Worm (Caenorhabditis elegans) whole organism, late embryonic: ENCODE measurements around the gene ist-1.

ENCODE experiments used
- C38D4.7 ChIP-seq: fragments of 200-800 bp; sonication (Bioruptor generic); optimal IDR thresholded peaks from 2 replicates; lab custom pipeline; 2018; ENCODE audit warnings: mild to moderate bottlenecking, missing genetic modification characterization, moderate library complexity, missing compliant biosample characterization
- F13H6.1 ChIP-seq: sonication (generic microtip); optimal IDR thresholded peaks from 2 replicates; lab custom pipeline; 2016; ENCODE audit warnings: missing genetic modification characterization, missing compliant biosample characterization
- K02D7.2 ChIP-seq: sonication (generic microtip); optimal IDR thresholded peaks from 2 replicates; lab custom pipeline; 2017; ENCODE audit warnings: mild to moderate bottlenecking, missing genetic modification characterization, missing compliant biosample characterization
- K09A11.1 ChIP-seq: sonication (generic microtip); optimal IDR thresholded peaks from 2 replicates; lab custom pipeline; 2017; ENCODE audit warnings: antibody characterized with exemption, mild to moderate bottlenecking, missing genetic modification characterization, missing compliant biosample characterization; ENCODE audit not compliant: insufficient read depth
- Y22D7AL.16 ChIP-seq: sonication (generic microtip); optimal IDR thresholded peaks from 2 replicates; lab custom pipeline; 2016; ENCODE audit warnings: missing genetic modification characterization, missing compliant biosample characterization
- ahr-1 ChIP-seq: sonication (generic microtip); optimal IDR thresholded peaks from 2 replicates; lab custom pipeline; 2016; ENCODE audit warnings: missing genetic modification characterization, missing compliant biosample characterization
- ama-1 ChIP-seq: fragments of 150-350 bp; optimal IDR thresholded peaks from 2 replicates; lab custom pipeline; 2014
- ceh-14 ChIP-seq: sonication (generic microtip); optimal IDR thresholded peaks from 2 replicates; lab custom pipeline; 2016; ENCODE audit warnings: missing genotype, missing genetic modification characterization, missing compliant biosample characterization
- ceh-18 ChIP-seq: sonication (generic microtip); optimal IDR thresholded peaks from 2 replicates; lab custom pipeline; 2016; ENCODE audit warnings: missing genetic modification characterization, missing compliant biosample characterization
- ceh-19 ChIP-seq: fragments of 200-800 bp; sonication (Bioruptor generic); optimal IDR thresholded peaks from 2 replicates; lab custom pipeline; 2018; ENCODE audit warnings: mild to moderate bottlenecking, missing genetic modification characterization, missing compliant biosample characterization
- ceh-30 ChIP-seq: fragments of 150-350 bp; optimal IDR thresholded peaks from 2 replicates; lab custom pipeline; 2014; ENCODE audit warnings: missing biosample characterization, missing genetic modification characterization
- ceh-31 ChIP-seq: sonication (generic microtip); optimal IDR thresholded peaks from 2 replicates; lab custom pipeline; 2016; ENCODE audit warnings: missing genetic modification characterization, missing compliant biosample characterization
- ceh-34 ChIP-seq: sonication (generic microtip); optimal IDR thresholded peaks from 2 replicates; lab custom pipeline; 2016; ENCODE audit warnings: mild to moderate bottlenecking, missing genetic modification characterization, missing compliant biosample characterization
- ceh-45 ChIP-seq: fragments of 200-800 bp; sonication (Bioruptor generic); IDR thresholded peaks from 2 replicates; pipeline ENCODE4 v1.3.6; 2022; ENCODE audit warnings: missing genetic modification reagents, missing genetic modification characterization, missing compliant biosample characterization
- che-1 ChIP-seq: sonication (generic microtip); optimal IDR thresholded peaks from 2 replicates; lab custom pipeline; 2016; ENCODE audit warnings: mild to moderate bottlenecking, missing genetic modification characterization, missing compliant biosample characterization
- dmd-4 ChIP-seq: sonication (generic microtip); optimal IDR thresholded peaks from 2 replicates; lab custom pipeline; 2016; ENCODE audit warnings: borderline replicate concordance, missing genetic modification characterization, missing compliant biosample characterization
- dve-1 ChIP-seq: sonication (generic microtip); optimal IDR thresholded peaks from 2 replicates; lab custom pipeline; 2017; ENCODE audit warnings: antibody characterized with exemption, mild to moderate bottlenecking, missing genetic modification characterization, missing compliant biosample characterization
- elt-2 ChIP-seq: sonication (generic microtip); optimal IDR thresholded peaks from 2 replicates; lab custom pipeline; 2016; ENCODE audit warnings: missing genetic modification reagents, missing genetic modification characterization, missing compliant biosample characterization
- ets-4 ChIP-seq: sonication (generic microtip); optimal IDR thresholded peaks from 2 replicates; lab custom pipeline; 2016; ENCODE audit warnings: missing genetic modification characterization, missing compliant biosample characterization
- fax-1 ChIP-seq: sonication (generic microtip); optimal IDR thresholded peaks from 2 replicates; lab custom pipeline; 2016; ENCODE audit warnings: missing genotype, missing genetic modification characterization, missing compliant biosample characterization
- gmeb-2 ChIP-seq: sonication (generic microtip); optimal IDR thresholded peaks from 2 replicates; lab custom pipeline; 2016; ENCODE audit warnings: missing genetic modification characterization, inconsistent platforms, missing compliant biosample characterization
- hlh-13 ChIP-seq: fragments of 200-800 bp; sonication (Bioruptor generic); optimal IDR thresholded peaks from 2 replicates; lab custom pipeline; 2018; ENCODE audit warnings: mild to moderate bottlenecking, missing genetic modification characterization, missing compliant biosample characterization
- hlh-30 ChIP-seq: sonication (generic microtip); optimal IDR thresholded peaks from 2 replicates; lab custom pipeline; 2017; ENCODE audit warnings: antibody characterized with exemption, missing genetic modification characterization, missing compliant biosample characterization; ENCODE audit not compliant: insufficient read depth
- nfya-1 ChIP-seq: sonication (generic microtip); optimal IDR thresholded peaks from 2 replicates; lab custom pipeline; 2017; ENCODE audit warnings: missing genetic modification characterization, mild to moderate bottlenecking, missing compliant biosample characterization, antibody characterized with exemption, moderate library complexity
- nhr-232 ChIP-seq: sonication (generic microtip); optimal IDR thresholded peaks from 2 replicates; lab custom pipeline; 2016; ENCODE audit warnings: missing genetic modification characterization, missing compliant biosample characterization
- npax-4 ChIP-seq: sonication (generic microtip); optimal IDR thresholded peaks from 2 replicates; lab custom pipeline; 2016; ENCODE audit warnings: missing genetic modification characterization, missing compliant biosample characterization
- odd-2 ChIP-seq: sonication (generic microtip); optimal IDR thresholded peaks from 2 replicates; lab custom pipeline; 2017; ENCODE audit warnings: antibody characterized with exemption, mild to moderate bottlenecking, missing genetic modification characterization, missing compliant biosample characterization
- pat-9 ChIP-seq: fragments of 200-800 bp; sonication (Bioruptor generic); optimal IDR thresholded peaks from 2 replicates; lab custom pipeline; 2018; ENCODE audit warnings: mild to moderate bottlenecking, missing genetic modification characterization, moderate library complexity, missing compliant biosample characterization
- pha-2 ChIP-seq: sonication (generic microtip); optimal IDR thresholded peaks from 2 replicates; lab custom pipeline; 2017; ENCODE audit warnings: mild to moderate bottlenecking, missing genetic modification characterization, missing compliant biosample characterization
- pha-4 ChIP-seq: fragments of 150-350 bp; optimal IDR thresholded peaks from 2 replicates; lab custom pipeline; 2018; ENCODE audit warnings: missing biosample characterization, missing genetic modification reagents, missing genetic modification characterization
- pqm-1 ChIP-seq: sonication (generic microtip); optimal IDR thresholded peaks from 2 replicates; lab custom pipeline; 2016; ENCODE audit warnings: missing genetic modification characterization, missing compliant biosample characterization
- pros-1 ChIP-seq: fragments of 150-350 bp; optimal IDR thresholded peaks from 2 replicates; lab custom pipeline; 2014; ENCODE audit warnings: missing biosample characterization, missing genetic modification reagents, missing genetic modification characterization
- rnt-1 ChIP-seq: sonication (generic microtip); optimal IDR thresholded peaks from 2 replicates; lab custom pipeline; 2016; ENCODE audit warnings: missing genetic modification characterization, missing compliant biosample characterization
- sox-4 ChIP-seq: sonication (generic microtip); optimal IDR thresholded peaks from 2 replicates; lab custom pipeline; 2017; ENCODE audit warnings: mild to moderate bottlenecking, missing genetic modification characterization, inconsistent platforms, missing compliant biosample characterization
- unc-3 ChIP-seq, 2 experiments: fragments of 200-800 bp in 1 of 2; sonication (Bioruptor generic) in 1 of 2; sonication (generic microtip) in 1 of 2; conservative IDR thresholded peaks in 1 of 2; optimal IDR thresholded peaks in 1 of 2; 2 replicates each; pipeline versions ENCODE4 v1.3.6 to Lab custom; 2016 to 2022; ENCODE audit warnings: missing compliant biosample characterization in 2 of 2, missing genetic modification characterization in 2 of 2, missing genetic modification reagents in 1 of 2
- unc-42 ChIP-seq: sonication (generic microtip); optimal IDR thresholded peaks from 2 replicates; lab custom pipeline; 2016; ENCODE audit warnings: missing genotype, missing genetic modification characterization, missing compliant biosample characterization
- unc-55 ChIP-seq: sonication (generic microtip); optimal IDR thresholded peaks from 2 replicates; lab custom pipeline; 2017; ENCODE audit warnings: missing biosample characterization, missing genetic modification reagents, missing genetic modification characterization
- ztf-16 ChIP-seq: sonication (generic microtip); optimal IDR thresholded peaks from 2 replicates; lab custom pipeline; 2017; ENCODE audit warnings: missing genetic modification characterization, missing compliant biosample characterization

The ist-1 gene

DNA sequence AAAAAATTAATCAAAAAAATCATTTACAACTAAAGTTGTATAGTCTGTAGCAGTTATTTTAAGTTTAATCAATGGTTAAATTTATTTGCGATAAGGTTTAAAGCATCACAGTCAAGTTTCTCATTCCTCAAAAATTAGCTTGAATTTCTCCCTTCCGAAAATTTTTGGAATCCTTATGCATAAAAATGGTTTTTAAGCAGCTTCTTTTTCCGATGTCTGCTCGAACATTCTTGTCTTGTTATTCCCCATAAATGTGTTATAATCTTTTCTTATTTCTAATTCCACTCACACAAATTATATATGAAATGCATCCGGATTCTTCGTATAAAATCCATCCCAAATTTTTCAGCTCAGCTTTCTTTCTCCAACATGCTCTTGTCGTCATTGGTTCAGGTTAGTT is 25.0 kb upstream of the ist-1 start, which contains the start of gene C36B7.3:
TSS of gene C36B7.3 (plus strand) at position 301 of the 400 bp plus-strand sequence.
- TF ChIP-seq ets-4 (tag; lab: Kevin White, UChicago) (no peak), C38D4.7 (GFP tag; lab: Kevin White, UChicago) (no peak), pha-4 (tag; lab: Kevin White, UChicago) (no peak), ceh-34 (no peak), sox-4 (tag; lab: Kevin White, UChicago) (no peak), pha-2 (tag; lab: Kevin White, UChicago) (no peak), unc-42 (tag; lab: Kevin White, UChicago) (no peak), F13H6.1 (tag; lab: Kevin White, UChicago) (no peak), ztf-16 (tag; lab: Kevin White, UChicago) (no peak), gmeb-2 (no peak), ahr-1 (tag; lab: Kevin White, UChicago) (no peak), npax-4 (tag; lab: Kevin White, UChicago) (no peak), elt-2 (tag; lab: Kevin White, UChicago) (no peak), unc-55 (GFP tag; lab: Kevin White, UChicago) (no peak), K02D7.2 (no peak), odd-2 (tag; lab: Kevin White, UChicago) (no peak), unc-3 (GFP tag; conservative IDR thresholded peaks at IDR 0.05; lab: Robert Waterston, UW) (no peak), unc-3 (tag; optimal IDR thresholded peaks at IDR 0.05; lab: Kevin White, UChicago) (no peak), pros-1 (tag; lab: Kevin White, UChicago) (no peak), ama-1 (no peak), nfya-1 (tag; lab: Kevin White, UChicago) (no peak)

DNA sequence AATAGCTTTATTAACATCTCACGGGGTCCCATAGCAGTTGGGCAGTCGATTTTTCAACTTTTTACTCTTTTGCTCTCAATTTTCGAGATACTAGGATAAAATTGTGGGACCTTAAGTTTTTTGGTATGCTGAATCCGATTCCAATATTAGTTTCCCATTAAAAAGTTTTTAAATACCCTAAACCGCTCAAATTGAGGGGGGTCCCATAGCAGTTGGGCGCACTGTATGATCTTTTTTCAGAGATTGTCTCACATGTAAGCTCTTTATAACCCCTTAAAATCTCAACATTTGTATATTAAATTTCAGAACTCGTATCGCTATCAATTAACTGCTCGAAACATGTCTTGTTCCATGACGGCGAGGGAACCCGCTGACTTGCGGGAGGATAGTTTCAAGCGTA is 20.3 kb upstream of the ist-1 start, which contains the start of gene C36B7.2:
TSS of gene C36B7.2 (plus strand) at position 301 of the 400 bp plus-strand sequence.
- TF ChIP-seq dmd-4 (tag; lab: Kevin White, UChicago) (no peak), elt-2 (tag; lab: Kevin White, UChicago) (no peak)

DNA sequence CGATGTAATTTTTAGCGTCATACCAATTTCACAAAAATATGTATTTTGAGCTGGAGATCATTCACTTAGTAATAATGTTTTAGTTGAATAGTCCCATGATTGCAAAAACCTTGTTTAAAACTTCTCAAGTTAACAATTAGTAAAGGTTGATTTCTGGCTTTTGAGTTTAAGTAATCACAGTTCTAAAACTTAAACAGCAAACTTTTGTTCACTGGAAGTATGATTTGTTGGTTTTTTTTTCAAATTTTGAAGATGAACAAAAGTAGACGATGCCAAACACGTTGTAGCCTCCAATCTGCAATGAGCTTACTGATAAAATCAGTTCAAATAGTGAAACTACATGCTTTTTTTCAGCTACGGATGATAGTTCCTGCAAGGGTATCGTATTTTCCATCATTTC is 13.9 kb upstream of the ist-1 start, which contains the start of gene C36B7.1:
TSS of gene C36B7.1 (plus strand) at position 301 of the 400 bp plus-strand sequence.
- no peak for TF ChIP-seq pqm-1
- no peak for TF ChIP-seq hlh-30 (tag; lab: Kevin White, UChicago)
- TF ChIP-seq nhr-232, result no peak
- no peak for TF ChIP-seq ceh-18
- TF ChIP-seq unc-3 (GFP tag; conservative IDR thresholded peaks at IDR 0.05; lab: Robert Waterston, UW), result no peak
- TF ChIP-seq unc-3 (tag; optimal IDR thresholded peaks at IDR 0.05; lab: Kevin White, UChicago), result no peak
- TF ChIP-seq ztf-16 (tag; lab: Kevin White, UChicago), result no peak
- no peak for TF ChIP-seq gmeb-2
- no peak for TF ChIP-seq ceh-19

DNA sequence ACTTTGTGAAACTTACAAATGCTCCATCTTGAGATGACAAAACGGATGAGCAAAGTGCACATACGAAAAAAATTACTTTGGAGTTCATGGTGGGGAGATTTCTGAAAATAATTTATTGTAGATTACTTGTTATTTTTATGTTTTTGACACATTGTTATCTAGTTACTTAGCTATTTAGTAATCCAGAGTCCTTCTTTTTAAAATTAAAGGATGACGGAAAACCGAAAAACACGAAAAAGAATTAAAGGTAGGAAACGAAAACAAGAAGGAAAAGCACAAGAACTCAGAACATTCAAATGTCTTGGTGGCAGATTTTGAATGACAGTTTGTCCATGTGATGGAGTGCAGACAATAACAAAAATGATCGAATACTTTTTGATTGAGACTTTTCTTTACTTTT is 9.6 kb upstream of the ist-1 start, which contains the start of gene hen-1:
TSS of gene hen-1 (minus strand) at position 101 of the 400 bp plus-strand sequence.
- TF ChIP-seq hlh-13 (GFP tag; lab: Kevin White, UChicago), result no peak
- no peak for TF ChIP-seq che-1 (tag; lab: Kevin White, UChicago)
- TF ChIP-seq hlh-30 (tag; lab: Kevin White, UChicago), result no peak
- no peak for TF ChIP-seq fax-1 (tag; lab: Kevin White, UChicago)
- no peak for TF ChIP-seq pqm-1
- TF ChIP-seq Y22D7AL.16, result no peak
- TF ChIP-seq ztf-16 (tag; lab: Kevin White, UChicago), result no peak
- no peak for TF ChIP-seq K09A11.1 (tag; lab: Kevin White, UChicago)
- TF ChIP-seq ceh-30 (tag; lab: Kevin White, UChicago), result no peak
- no peak for TF ChIP-seq pat-9 (tag; lab: Kevin White, UChicago)
- TF ChIP-seq ets-4 (tag; lab: Kevin White, UChicago), result no peak
- TF ChIP-seq pha-4 (tag; lab: Kevin White, UChicago), result no peak
- no peak for TF ChIP-seq ceh-14
- no peak for TF ChIP-seq dve-1
- no peak for TF ChIP-seq unc-55 (GFP tag; lab: Kevin White, UChicago)
- TF ChIP-seq rnt-1, result no peak
- no peak for TF ChIP-seq ceh-31 (tag; lab: Kevin White, UChicago)
- no peak for TF ChIP-seq ceh-45
